Worm (Caenorhabditis elegans) whole organism, early embryonic: Measurements from ENCODE around the gene Y44A6D.3.

Experiments used
- F13C5.2 ChIP-seq: sonication (generic microtip); optimal IDR thresholded peaks from 2 replicates; lab custom pipeline; 2017; ENCODE audit warnings: mild to moderate bottlenecking, missing genetic modification characterization, inconsistent platforms, missing compliant biosample characterization
- aly-1 ChIP-seq: sonication (generic microtip); optimal IDR thresholded peaks from 2 replicates; lab custom pipeline; 2016; ENCODE audit warnings: missing genetic modification characterization, missing compliant biosample characterization
- ama-1 ChIP-seq: fragments of 150-350 bp; optimal IDR thresholded peaks from 2 replicates; lab custom pipeline; 2014
- hmbx-1 ChIP-seq: sonication (generic microtip); optimal IDR thresholded peaks from 2 replicates; lab custom pipeline; 2016; ENCODE audit warnings: mild to moderate bottlenecking, missing genetic modification characterization, missing compliant biosample characterization
- tbx-37 ChIP-seq: fragments of 200-800 bp; sonication (Bioruptor generic); conservative IDR thresholded peaks from 2 replicates; pipeline ENCODE4 v1.3.6; 2022; ENCODE audit warnings: missing genetic modification reagents, missing genetic modification characterization, missing compliant biosample characterization

- no peak for TF ChIP-seq tbx-37 (GFP tag; lab: Robert Waterston, UW)
- TF ChIP-seq aly-1 (tag; lab: Kevin White, UChicago) = no peak
- no peak for TF ChIP-seq hmbx-1 (tag; lab: Kevin White, UChicago)
- TF ChIP-seq ama-1 (lab: Kevin White, UChicago) = no peak
- TF ChIP-seq F13C5.2 (tag; lab: Kevin White, UChicago) = no peak
Observed at ce11 chrV:20824962-20825609, 32.9 kb upstream of the Y44A6D.3 start, which contains the start of the genes gcy-22 and grl-14.
